Fruit fly (Drosophila melanogaster): ENCODE measurements around the gene dpr5.

DNA sequence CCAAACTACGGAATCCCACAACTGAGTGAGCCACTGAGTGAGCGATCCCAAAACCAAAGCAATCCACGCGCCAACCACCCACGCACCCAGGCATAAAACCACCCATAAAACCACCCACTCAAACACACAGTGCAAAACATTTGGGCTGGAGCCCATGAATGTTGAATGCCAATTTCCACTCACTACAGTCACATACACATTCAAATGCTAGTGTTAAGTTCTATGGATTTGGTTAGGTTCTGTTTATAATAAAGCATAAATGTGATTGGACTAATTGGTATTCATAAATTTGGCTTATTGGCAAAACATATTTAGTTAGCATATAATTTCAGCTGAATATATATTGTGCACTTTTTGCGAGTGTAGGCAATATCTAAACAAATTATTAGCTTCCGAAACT, 30.0 kb upstream of the dpr5 start:
- TF ChIP-seq vri (GFP tag; optimal IDR thresholded peaks at IDR 0.05): no peak
- TF ChIP-seq CG34406 (GFP tag; optimal IDR thresholded peaks at IDR 0.05): no peak
- TF ChIP-seq Sox15 (GFP tag; optimal IDR thresholded peaks at IDR 0.05): no peak
- no peak for TF ChIP-seq CG10631 (GFP tag; optimal IDR thresholded peaks at IDR 0.05)
- no peak for TF ChIP-seq Gug (GFP tag; IDR thresholded peaks at IDR 0.05)
